Fruit fly (Drosophila melanogaster) whole organism, prepupa: ENCODE data around the gene CG4907.

ENCODE experiments used
- Blimp-1 ChIP-seq: fragments of 200-800 bp; sonication (Bioruptor generic); optimal IDR thresholded peaks from 3 replicates; lab custom pipeline; 2017; ENCODE audit warnings: missing biosample characterization, missing genetic modification characterization, mild to moderate bottlenecking, moderate library complexity, missing genetic modification reagents
- CG10631 ChIP-seq: fragments of 200-800 bp; sonication (Bioruptor generic); optimal IDR thresholded peaks from 2 replicates; lab custom pipeline; 2016; ENCODE audit warnings: missing biosample characterization, missing genetic modification characterization
- CG11294 ChIP-seq: fragments of 200-800 bp; sonication (Bioruptor generic); IDR thresholded peaks from 2 replicates; pipeline ENCODE4 v1.3.6; 2022; ENCODE audit warnings: missing biosample characterization, missing genetic modification characterization
- CG11762 ChIP-seq: fragments of 200-800 bp; sonication (Bioruptor generic); optimal IDR thresholded peaks from 3 replicates; lab custom pipeline; 2016; ENCODE audit warnings: missing biosample characterization, missing genetic modification characterization; ENCODE audit not compliant: insufficient read depth
- CG11902 ChIP-seq: fragments of 200-800 bp; sonication (Bioruptor generic); optimal IDR thresholded peaks from 3 replicates; lab custom pipeline; 2016; ENCODE audit warnings: missing biosample characterization, missing genetic modification characterization
- CG15336 ChIP-seq: fragments of 200-800 bp; sonication (Bioruptor generic); IDR thresholded peaks from 2 replicates; pipeline ENCODE4 v1.3.6; 2022; ENCODE audit warnings: missing biosample characterization, missing genetic modification characterization
- CG1621 ChIP-seq: fragments of 200-800 bp; sonication (Bioruptor generic); optimal IDR thresholded peaks from 3 replicates; lab custom pipeline; 2018; ENCODE audit warnings: missing biosample characterization, mild to moderate bottlenecking, missing genetic modification characterization
- CG16779 ChIP-seq: fragments of 200-800 bp; sonication (Bioruptor generic); optimal IDR thresholded peaks from 3 replicates; lab custom pipeline; 2017; ENCODE audit warnings: missing biosample characterization, mild to moderate bottlenecking, missing genetic modification characterization
- CG3032 ChIP-seq: fragments of 200-800 bp; optimal IDR thresholded peaks from 2 replicates; lab custom pipeline; 2019; ENCODE audit warnings: missing biosample characterization, mild to moderate bottlenecking, missing genetic modification characterization, moderate library complexity
- CG34406 ChIP-seq: fragments of 200-800 bp; sonication (Bioruptor generic); optimal IDR thresholded peaks from 3 replicates; lab custom pipeline; 2016; ENCODE audit warnings: missing biosample characterization, missing genetic modification characterization
- CG3919 ChIP-seq: fragments of 200-800 bp; sonication (Bioruptor generic); optimal IDR thresholded peaks from 3 replicates; lab custom pipeline; 2016; ENCODE audit warnings: missing biosample characterization, missing genetic modification characterization
- CG4318 ChIP-seq: fragments of 200-800 bp; sonication (Bioruptor generic); optimal IDR thresholded peaks from 3 replicates; lab custom pipeline; 2017; ENCODE audit warnings: missing biosample characterization, mild to moderate bottlenecking, missing genetic modification characterization
- CG6163 ChIP-seq: fragments of 200-800 bp; sonication (Bioruptor generic); IDR thresholded peaks from 3 replicates; pipeline ENCODE4 v1.3.6; 2022; ENCODE audit warnings: missing biosample characterization, missing genetic modification characterization
- CG6276 ChIP-seq: fragments of 200-800 bp; sonication (Bioruptor generic); optimal IDR thresholded peaks from 2 replicates; lab custom pipeline; 2017; ENCODE audit warnings: missing biosample characterization, mild to moderate bottlenecking, missing genetic modification characterization
- CG6792 ChIP-seq: fragments of 200-800 bp; sonication (Bioruptor generic); optimal IDR thresholded peaks from 3 replicates; lab custom pipeline; 2016; ENCODE audit warnings: missing biosample characterization, missing genetic modification characterization
- CG6854 ChIP-seq: fragments of 200-800 bp; sonication (Bioruptor generic); optimal IDR thresholded peaks from 2 replicates; lab custom pipeline; 2017; ENCODE audit warnings: missing biosample characterization, mild to moderate bottlenecking, missing genetic modification characterization
- CG7368 ChIP-seq: fragments of 200-800 bp; sonication (Bioruptor generic); optimal IDR thresholded peaks from 3 replicates; lab custom pipeline; 2016; ENCODE audit warnings: missing biosample characterization, missing genetic modification characterization
- CG8319 ChIP-seq: fragments of 200-800 bp; sonication (Bioruptor generic); optimal IDR thresholded peaks from 3 replicates; lab custom pipeline; 2016; ENCODE audit warnings: missing biosample characterization, missing genetic modification characterization
- CG8632 ChIP-seq: fragments of 200-800 bp; sonication (Bioruptor generic); optimal IDR thresholded peaks from 3 replicates; lab custom pipeline; 2016; ENCODE audit warnings: missing biosample characterization, missing genetic modification characterization
- CG9139 ChIP-seq: fragments of 200-800 bp; sonication (Bioruptor generic); optimal IDR thresholded peaks from 3 replicates; lab custom pipeline; 2017; ENCODE audit warnings: missing biosample characterization, mild to moderate bottlenecking, missing genetic modification characterization
- Eip75B ChIP-seq: fragments of 200-800 bp; sonication (Bioruptor generic); optimal IDR thresholded peaks from 3 replicates; lab custom pipeline; 2016; ENCODE audit warnings: missing biosample characterization, missing genetic modification characterization
- Eip93F ChIP-seq: fragments of 200-800 bp; sonication (Bioruptor generic); optimal IDR thresholded peaks from 2 replicates; lab custom pipeline; 2016; ENCODE audit warnings: missing biosample characterization, mild to moderate bottlenecking, missing genetic modification characterization
- Ets21C ChIP-seq: fragments of 200-800 bp; sonication (Bioruptor generic); optimal IDR thresholded peaks from 3 replicates; lab custom pipeline; 2016; ENCODE audit warnings: missing biosample characterization, missing genetic modification characterization
- Ets96B ChIP-seq: fragments of 200-800 bp; optimal IDR thresholded peaks from 2 replicates; lab custom pipeline; 2019; ENCODE audit warnings: missing biosample characterization, mild to moderate bottlenecking, missing genetic modification characterization, moderate library complexity
- Gug ChIP-seq: fragments of 200-800 bp; sonication (Bioruptor generic); IDR thresholded peaks from 2 replicates; pipeline ENCODE4 v1.3.6; 2022; ENCODE audit warnings: missing biosample characterization, missing genetic modification characterization
- Hr38 ChIP-seq: sonication (Bioruptor generic); optimal IDR thresholded peaks from 2 replicates; lab custom pipeline; 2016; ENCODE audit warnings: missing biosample characterization, missing genetic modification characterization
- Hr39 ChIP-seq: fragments of 200-800 bp; sonication (Bioruptor generic); optimal IDR thresholded peaks from 2 replicates; lab custom pipeline; 2016; ENCODE audit warnings: missing biosample characterization, missing genetic modification characterization
- Hr4 ChIP-seq: fragments of 200-800 bp; sonication (Bioruptor generic); optimal IDR thresholded peaks from 3 replicates; lab custom pipeline; 2016; ENCODE audit warnings: missing biosample characterization, missing genetic modification characterization
- Lpt ChIP-seq: fragments of 200-800 bp; sonication (Bioruptor generic); optimal IDR thresholded peaks from 3 replicates; lab custom pipeline; 2016; ENCODE audit warnings: missing biosample characterization, missing genetic modification characterization
- OdsH ChIP-seq: fragments of 200-800 bp; sonication (Bioruptor generic); optimal IDR thresholded peaks from 3 replicates; lab custom pipeline; 2016; ENCODE audit warnings: missing biosample characterization, missing genetic modification characterization
- Smox ChIP-seq: fragments of 200-800 bp; sonication (Bioruptor generic); optimal IDR thresholded peaks from 3 replicates; lab custom pipeline; 2016; ENCODE audit warnings: missing biosample characterization, missing genetic modification characterization
- Sox102F ChIP-seq: fragments of 200-800 bp; sonication (Bioruptor generic); optimal IDR thresholded peaks from 2 replicates; lab custom pipeline; 2016; ENCODE audit warnings: missing biosample characterization, mild to moderate bottlenecking, missing genetic modification characterization
- Sox14 ChIP-seq: fragments of 200-800 bp; sonication (Bioruptor generic); optimal IDR thresholded peaks from 3 replicates; lab custom pipeline; 2016; ENCODE audit warnings: missing biosample characterization, missing genetic modification characterization
- achi ChIP-seq: fragments of 200-800 bp; sonication (Bioruptor generic); optimal IDR thresholded peaks from 3 replicates; lab custom pipeline; 2016; ENCODE audit warnings: missing biosample characterization, missing genetic modification characterization
- acj6 ChIP-seq: fragments of 200-800 bp; sonication (Bioruptor generic); optimal IDR thresholded peaks from 3 replicates; lab custom pipeline; 2016; ENCODE audit warnings: missing biosample characterization, missing genetic modification characterization
- cyc ChIP-seq: fragments of 200-800 bp; sonication (Bioruptor generic); optimal IDR thresholded peaks from 3 replicates; lab custom pipeline; 2016; ENCODE audit warnings: missing biosample characterization, missing genetic modification characterization
- dac ChIP-seq: fragments of 200-800 bp; sonication (Bioruptor generic); optimal IDR thresholded peaks from 2 replicates; lab custom pipeline; 2017; ENCODE audit warnings: missing biosample characterization, mild to moderate bottlenecking, missing genetic modification characterization
- dsx ChIP-seq: fragments of 200-800 bp; optimal IDR thresholded peaks from 3 replicates; lab custom pipeline; 2019; ENCODE audit warnings: missing biosample characterization, mild to moderate bottlenecking, missing genetic modification characterization, moderate library complexity; ENCODE audit not compliant: poor library complexity, severe bottlenecking
- eg ChIP-seq: fragments of 200-800 bp; sonication (Bioruptor generic); IDR thresholded peaks from 3 replicates; pipeline ENCODE4 v1.3.6; 2022; ENCODE audit warnings: missing biosample characterization, missing genetic modification characterization
- fd59A ChIP-seq: fragments of 200-800 bp; sonication (Bioruptor generic); optimal IDR thresholded peaks from 2 replicates; lab custom pipeline; 2017; ENCODE audit warnings: missing biosample characterization, mild to moderate bottlenecking, missing genetic modification characterization, missing genetic modification reagents
- fd85E ChIP-seq: fragments of 200-800 bp; sonication (Bioruptor generic); optimal IDR thresholded peaks from 3 replicates; lab custom pipeline; 2016; ENCODE audit warnings: missing biosample characterization, missing genetic modification characterization
- fkh ChIP-seq: fragments of 200-800 bp; sonication (Bioruptor generic); optimal IDR thresholded peaks from 3 replicates; lab custom pipeline; 2017; ENCODE audit warnings: missing biosample characterization, mild to moderate bottlenecking, missing genetic modification characterization, moderate library complexity
- lz ChIP-seq: fragments of 200-800 bp; sonication (Bioruptor generic); optimal IDR thresholded peaks from 3 replicates; lab custom pipeline; 2016; ENCODE audit warnings: missing biosample characterization, missing genetic modification characterization
- net ChIP-seq: fragments of 200-800 bp; sonication (Bioruptor generic); optimal IDR thresholded peaks from 3 replicates; lab custom pipeline; 2016; ENCODE audit warnings: missing biosample characterization, missing genetic modification characterization
- pdm3 ChIP-seq: fragments of 200-800 bp; sonication (Bioruptor generic); optimal IDR thresholded peaks from 3 replicates; lab custom pipeline; 2016; ENCODE audit warnings: missing biosample characterization, missing genetic modification characterization
- spab ChIP-seq: fragments of 200-800 bp; sonication (Bioruptor generic); optimal IDR thresholded peaks from 2 replicates; lab custom pipeline; 2017; ENCODE audit warnings: missing biosample characterization, mild to moderate bottlenecking, missing genetic modification characterization, missing genetic modification reagents
- ss ChIP-seq, 2 experiments: fragments of 200-800 bp; sonication (Bioruptor generic); optimal IDR thresholded peaks; 2 replicates in 1 of 2; 3 replicates in 1 of 2; lab custom pipeline; 2017 to 2018; ENCODE audit warnings: mild to moderate bottlenecking in 2 of 2, missing biosample characterization in 2 of 2, missing genetic modification characterization in 2 of 2, moderate library complexity in 1 of 2
- svp ChIP-seq: fragments of 200-800 bp; sonication (Bioruptor generic); peaks from one replicate; lab custom pipeline; 2016; ENCODE audit warnings: missing biosample characterization, missing genetic modification characterization
- topi ChIP-seq: fragments of 200-800 bp; sonication (Bioruptor generic); optimal IDR thresholded peaks from 3 replicates; lab custom pipeline; 2016; ENCODE audit warnings: missing biosample characterization, missing genetic modification characterization
- vri ChIP-seq: fragments of 200-800 bp; sonication (Bioruptor generic); optimal IDR thresholded peaks from 3 replicates; lab custom pipeline; 2016; ENCODE audit warnings: missing biosample characterization, mild to moderate bottlenecking, missing genetic modification characterization

Gene CG4907

dm6 chr3R:22690311-22690710, 20.3 kb downstream of the CG4907 start, which contains the start of the genes wfs1 and Nup133 (continued):
- TF ChIP-seq CG8319 (no peak), CG6163 (peak; percentile 22; the same call in 1 of the 3 replicates), pdm3 (no peak), Blimp-1 (no peak), eg (no peak), Hr38 (GFP tag; lab: Kevin White, UChicago) (no peak), CG3032 (tag; lab: Kevin White, UChicago) (peak; percentile 81), CG4318 (GFP tag; lab: Kevin White, UChicago) (no peak), CG9139 (GFP tag; lab: Kevin White, UChicago) (no peak), CG6792 (GFP tag; lab: Kevin White, UChicago) (peak; percentile 53), CG8632 (GFP tag; lab: Kevin White, UChicago) (peak; percentile 54), Ets96B (no peak), achi (no peak), CG11902 (no peak), OdsH (GFP tag; lab: Kevin White, UChicago) (no peak), acj6 (GFP tag; lab: Kevin White, UChicago) (no peak), fkh (GFP tag; lab: Kevin White, UChicago) (no peak), CG7368 (no peak), dsx (peak; percentile 81), ss (GFP tag; optimal IDR thresholded peaks at IDR 0.05; lab: Kevin White, UChicago) (no peak), Hr4 (GFP tag; lab: Kevin White, UChicago) (no peak), Eip93F (GFP tag; lab: Kevin White, UChicago) (no peak), Ets21C (GFP tag; lab: Kevin White, UChicago) (no peak), fd59A (GFP tag; lab: Kevin White, UChicago) (no peak), Sox14 (GFP tag; lab: Kevin White, UChicago) (peak; percentile 56), fd85E (GFP tag; lab: Kevin White, UChicago) (no peak), dac (GFP tag; lab: Kevin White, UChicago) (no peak), net (GFP tag; lab: Kevin White, UChicago) (no peak), topi (no peak), CG34406 (peak; percentile 72), Hr39 (GFP tag; lab: Kevin White, UChicago) (no peak), lz (GFP tag; lab: Kevin White, UChicago) (peak; percentile 52), CG11762 (GFP tag; lab: Kevin White, UChicago) (no peak), Lpt (no peak), CG1621 (tag; lab: Kevin White, UChicago) (no peak), cyc (GFP tag; lab: Kevin White, UChicago) (no peak), Sox102F (no peak), vri (GFP tag; lab: Kevin White, UChicago) (no peak), svp (no peak), CG11294 (GFP tag; lab: Robert Waterston, UW) (no peak; the same call in 1 of the 2 replicates)

dm6 chr3R:22686336-22686874, 24.2 kb downstream of the CG4907 start, which contains the start of the genes Gclm and CG17625:
Gclm (minus strand) TSS chr3R:22686510.
CG17625 (plus strand) TSS chr3R:22686849.
- TF ChIP-seq fd59A (GFP tag; lab: Kevin White, UChicago): no peak
- TF ChIP-seq CG6276 (GFP tag; lab: Kevin White, UChicago): no peak
- peak; percentile 39 for TF ChIP-seq Eip75B
- TF ChIP-seq CG6163: peak; percentile 47; the same call in 2 of the 3 replicates
- peak; percentile 73 for TF ChIP-seq CG6854 (GFP tag; lab: Kevin White, UChicago)
- TF ChIP-seq CG3032 (tag; lab: Kevin White, UChicago): peak; percentile 27
- TF ChIP-seq Ets96B: peak; percentile 14
- TF ChIP-seq Lpt: no peak
- TF ChIP-seq Smox (GFP tag; lab: Kevin White, UChicago): no peak
- no peak for TF ChIP-seq CG16779 (tag; lab: Kevin White, UChicago)
- peak; percentile 4 for TF ChIP-seq fkh (GFP tag; lab: Kevin White, UChicago)
- no peak for TF ChIP-seq spab
- peak; percentile 37 for TF ChIP-seq CG6792 (GFP tag; lab: Kevin White, UChicago)
- no peak for TF ChIP-seq Ets21C (GFP tag; lab: Kevin White, UChicago)
- TF ChIP-seq CG10631 (GFP tag; lab: Kevin White, UChicago): peak; percentile 50
- TF ChIP-seq CG11902: no peak
- no peak for TF ChIP-seq Gug (GFP tag; lab: Robert Waterston, UW)
- TF ChIP-seq CG4318 (GFP tag; lab: Kevin White, UChicago): no peak
- no peak; the same call in 1 of the 2 replicates for TF ChIP-seq CG15336 (GFP tag; lab: Robert Waterston, UW)
- peak; percentile 1 for TF ChIP-seq CG8632 (GFP tag; lab: Kevin White, UChicago)
- no peak for TF ChIP-seq dac (GFP tag; lab: Kevin White, UChicago)
- TF ChIP-seq svp: peak; percentile 81
- peak; percentile 51 for TF ChIP-seq CG3919 (GFP tag; lab: Kevin White, UChicago)
- TF ChIP-seq lz (GFP tag; lab: Kevin White, UChicago): peak; percentile 48
- TF ChIP-seq Blimp-1: no peak
